Fruit fly (Drosophila melanogaster) whole organism, prepupa: ENCODE data around the gene CG5946.
A peak's percentile ranks its signal among the peaks of the same experiment; 100 is the strongest.

Experiments
- CG10669 ChIP-seq: fragments of 200-800 bp; sonication (Bioruptor generic); optimal IDR thresholded peaks from 3 replicates; lab custom pipeline; 2018; ENCODE audit warnings: missing biosample characterization, mild to moderate bottlenecking, missing genetic modification characterization, moderate library complexity
- CG11902 ChIP-seq: fragments of 200-800 bp; sonication (Bioruptor generic); optimal IDR thresholded peaks from 3 replicates; lab custom pipeline; 2016; ENCODE audit warnings: missing biosample characterization, missing genetic modification characterization
- CG15336 ChIP-seq: fragments of 200-800 bp; sonication (Bioruptor generic); IDR thresholded peaks from 2 replicates; pipeline ENCODE4 v1.3.6; 2022; ENCODE audit warnings: missing biosample characterization, missing genetic modification characterization
- CG32006 ChIP-seq: fragments of 200-800 bp; sonication (Bioruptor generic); optimal IDR thresholded peaks from 3 replicates; lab custom pipeline; 2017; ENCODE audit warnings: missing biosample characterization, mild to moderate bottlenecking, missing genetic modification characterization
- CG6854 ChIP-seq: fragments of 200-800 bp; sonication (Bioruptor generic); optimal IDR thresholded peaks from 2 replicates; lab custom pipeline; 2017; ENCODE audit warnings: missing biosample characterization, mild to moderate bottlenecking, missing genetic modification characterization
- CG7368 ChIP-seq: fragments of 200-800 bp; sonication (Bioruptor generic); optimal IDR thresholded peaks from 3 replicates; lab custom pipeline; 2016; ENCODE audit warnings: missing biosample characterization, missing genetic modification characterization
- Hr4 ChIP-seq: fragments of 200-800 bp; sonication (Bioruptor generic); optimal IDR thresholded peaks from 3 replicates; lab custom pipeline; 2016; ENCODE audit warnings: missing biosample characterization, missing genetic modification characterization
- Sox102F ChIP-seq: fragments of 200-800 bp; sonication (Bioruptor generic); optimal IDR thresholded peaks from 2 replicates; lab custom pipeline; 2016; ENCODE audit warnings: missing biosample characterization, mild to moderate bottlenecking, missing genetic modification characterization
- Sox14 ChIP-seq: fragments of 200-800 bp; sonication (Bioruptor generic); optimal IDR thresholded peaks from 3 replicates; lab custom pipeline; 2016; ENCODE audit warnings: missing biosample characterization, missing genetic modification characterization
- spab ChIP-seq: fragments of 200-800 bp; sonication (Bioruptor generic); optimal IDR thresholded peaks from 2 replicates; lab custom pipeline; 2017; ENCODE audit warnings: missing biosample characterization, mild to moderate bottlenecking, missing genetic modification characterization, missing genetic modification reagents

- TF ChIP-seq CG15336 (no peak), Sox14 (GFP tag; lab: Kevin White, UChicago) (no peak), CG10669 (GFP tag; lab: Kevin White, UChicago) (no peak), CG6854 (GFP tag; lab: Kevin White, UChicago) (no peak), Hr4 (GFP tag; lab: Kevin White, UChicago) (no peak), spab (no peak), CG11902 (GFP tag; lab: Kevin White, UChicago) (no peak), CG7368 (no peak), CG32006 (GFP tag; lab: Kevin White, UChicago) (peak; percentile 11), Sox102F (GFP tag; lab: Kevin White, UChicago) (no peak)
These were observed 41.5 kb upstream of the CG5946 start for dm6 chr3L:11863587-11863986.
